Fruit fly (Drosophila melanogaster): ENCODE measurements around the gene CG6495.

- TF ChIP-seq CG13424 (tag; optimal IDR thresholded peaks at IDR 0.05): no peak
- TF ChIP-seq crp (GFP tag; optimal IDR thresholded peaks at IDR 0.05): no peak
- TF ChIP-seq Jarid2 (GFP tag; optimal IDR thresholded peaks at IDR 0.05): no peak
- TF ChIP-seq sr (GFP tag; IDR thresholded peaks at IDR 0.05): no peak
- TF ChIP-seq CG17361 (GFP tag; IDR thresholded peaks at IDR 0.05): no peak
- no peak for TF ChIP-seq YL-1 (GFP tag; optimal IDR thresholded peaks at IDR 0.05)
- no peak for TF ChIP-seq CG30020 (tag; optimal IDR thresholded peaks at IDR 0.05)
- no peak for TF ChIP-seq gsb (GFP tag; IDR thresholded peaks at IDR 0.05)
- no peak for TF ChIP-seq CG13894 (tag; optimal IDR thresholded peaks at IDR 0.05)
- no peak for TF ChIP-seq lab (GFP tag; optimal IDR thresholded peaks at IDR 0.05)
- no peak for TF ChIP-seq ind (GFP tag; optimal IDR thresholded peaks at IDR 0.05)
- TF ChIP-seq CG2712 (tag; optimal IDR thresholded peaks at IDR 0.05): no peak
- no peak for TF ChIP-seq CG16813 (GFP tag; IDR thresholded peaks at IDR 0.05; ENCODE audit: partially characterized antibody)
These were observed 13.1 kb downstream of the CG6495 start for dm6 chr2L:10774041-10774440.
